Fruit fly (Drosophila melanogaster) S2 (cell line): ENCODE measurements around the gene Or85f.

ENCODE experiments used
- CG8478 ChIP-seq: fragments of >200 bp; optimal IDR thresholded peaks from 2 replicates; lab custom pipeline; 2018
- CTCF ChIP-seq, 2 experiments: fragments of >200 bp; optimal IDR thresholded peaks; 2 replicates each; lab custom pipeline; 2018

dm6 chr3R:9437618-9438017 is 39.6 kb downstream of the Or85f start:
- TF ChIP-seq CG8478 (lab: Kevin White, UChicago) (no peak), CTCF (optimal IDR thresholded peaks at IDR 0.05; lab: Kevin White, UChicago) (no peak)
